Worm (Caenorhabditis elegans): ENCODE measurements around the gene sedl-1.

ce11 chrX:1486135-1486648 is 46.1 kb upstream of the sedl-1 start, which contains the start of the genes D1005.10 and dhs-25:
- TF ChIP-seq scrt-1 (GFP tag; IDR thresholded peaks at IDR 0.05), result no peak
- no peak for TF ChIP-seq ama-1 (optimal IDR thresholded peaks at IDR 0.05)
- no peak for TF ChIP-seq flt-1 (GFP tag; IDR thresholded peaks at IDR 0.05)
- no peak for TF ChIP-seq pes-1 (GFP tag; IDR thresholded peaks at IDR 0.05)
- TF ChIP-seq hmg-4 (GFP tag; optimal IDR thresholded peaks at IDR 0.05), result no peak
- TF ChIP-seq hnd-1 (tag; optimal IDR thresholded peaks at IDR 0.05), result no peak
- no peak for TF ChIP-seq hmbx-1 (tag; optimal IDR thresholded peaks at IDR 0.05)
- TF ChIP-seq ceh-36 (tag; optimal IDR thresholded peaks at IDR 0.05), result no peak
- no peak for TF ChIP-seq sea-1 (GFP tag; conservative IDR thresholded peaks at IDR 0.05)

All from whole organism, early embryonic.